Worm (Caenorhabditis elegans): ENCODE measurements around the gene F26F2.3.

DNA sequence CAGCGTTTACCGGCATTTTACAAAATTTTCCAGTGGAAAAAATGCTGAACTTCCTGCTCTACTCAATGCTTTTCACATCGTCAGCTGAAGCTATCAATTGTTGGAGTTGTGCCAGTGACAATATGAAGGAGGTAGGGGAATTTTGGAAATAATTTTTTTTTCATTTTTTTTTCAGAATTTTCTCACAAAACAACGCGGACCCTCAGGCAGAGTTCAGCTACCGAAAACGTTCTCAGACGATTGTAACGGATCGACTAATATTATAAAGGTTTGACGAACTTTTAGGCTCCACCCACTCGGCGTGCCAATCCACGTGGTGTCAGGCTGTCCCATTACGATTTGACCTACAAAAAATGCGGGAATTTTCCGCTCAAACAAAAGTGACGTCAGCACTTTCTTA lies 13.2 kb upstream of the F26F2.3 start, which contains the start of gene F26F2.8:
- TF ChIP-seq nhr-12 (tag; optimal IDR thresholded peaks at IDR 0.05) (no peak), nhr-237 (tag; optimal IDR thresholded peaks at IDR 0.05) (no peak), ztf-11 (tag; optimal IDR thresholded peaks at IDR 0.05) (no peak), drap-1 (GFP tag; optimal IDR thresholded peaks at IDR 0.05) (no peak), unc-39 (tag; optimal IDR thresholded peaks at IDR 0.05) (no peak)

All from whole organism, mixed stage, embryonic.